Worm (Caenorhabditis elegans) whole organism, L2 larva: ENCODE data around the gene gei-4.

Experiments
- R02D3.7 ChIP-seq: fragments of 150-350 bp; optimal IDR thresholded peaks from 2 replicates; lab custom pipeline; 2014; ENCODE audit warnings: missing biosample characterization, missing genetic modification characterization
- ama-1 ChIP-seq: fragments of 150-350 bp; optimal IDR thresholded peaks from 2 replicates; lab custom pipeline; 2018; ENCODE audit warnings: inconsistent platforms
- mab-5 ChIP-seq: fragments of 150-350 bp; optimal IDR thresholded peaks from 2 replicates; lab custom pipeline; 2014; ENCODE audit warnings: missing biosample characterization, missing genetic modification characterization
- nhr-10 ChIP-seq: sonication (generic microtip); optimal IDR thresholded peaks from 2 replicates; lab custom pipeline; 2017; ENCODE audit warnings: missing biosample characterization, missing genetic modification characterization
- nhr-25 ChIP-seq: fragments of 150-350 bp; sonication (generic microtip); optimal IDR thresholded peaks from 3 replicates; lab custom pipeline; 2014; ENCODE audit warnings: missing biosample characterization, missing genetic modification characterization
- nhr-77 ChIP-seq: fragments of 150-350 bp; optimal IDR thresholded peaks from 2 replicates; lab custom pipeline; 2014; ENCODE audit warnings: missing biosample characterization, missing genetic modification characterization
- skn-1 ChIP-seq: sonication (generic microtip); optimal IDR thresholded peaks from 2 replicates; lab custom pipeline; 2017; ENCODE audit warnings: missing biosample characterization, missing genetic modification characterization
- sma-9 ChIP-seq, 2 experiments: fragments of 150-350 bp in 1 of 2; sonication (generic microtip) in 1 of 2; optimal IDR thresholded peaks; 2 replicates each; lab custom pipeline; 2014 to 2016; ENCODE audit warnings: missing genetic modification characterization in 2 of 2, mild to moderate bottlenecking in 1 of 2, missing biosample characterization in 1 of 2, missing compliant biosample characterization in 1 of 2, missing genetic modification reagents in 1 of 2, moderate library complexity in 1 of 2
- snpc-4 ChIP-seq: fragments of 150-350 bp; optimal IDR thresholded peaks from 2 replicates; lab custom pipeline; 2014; ENCODE audit warnings: missing biosample characterization, missing genetic modification characterization
- unc-39 ChIP-seq: fragments of 150-350 bp; optimal IDR thresholded peaks from 2 replicates; lab custom pipeline; 2014; ENCODE audit warnings: missing biosample characterization, missing genetic modification characterization
- ztf-4 ChIP-seq: fragments of 150-350 bp; optimal IDR thresholded peaks from 2 replicates; lab custom pipeline; 2014; ENCODE audit warnings: missing biosample characterization, missing genetic modification characterization

DNA sequence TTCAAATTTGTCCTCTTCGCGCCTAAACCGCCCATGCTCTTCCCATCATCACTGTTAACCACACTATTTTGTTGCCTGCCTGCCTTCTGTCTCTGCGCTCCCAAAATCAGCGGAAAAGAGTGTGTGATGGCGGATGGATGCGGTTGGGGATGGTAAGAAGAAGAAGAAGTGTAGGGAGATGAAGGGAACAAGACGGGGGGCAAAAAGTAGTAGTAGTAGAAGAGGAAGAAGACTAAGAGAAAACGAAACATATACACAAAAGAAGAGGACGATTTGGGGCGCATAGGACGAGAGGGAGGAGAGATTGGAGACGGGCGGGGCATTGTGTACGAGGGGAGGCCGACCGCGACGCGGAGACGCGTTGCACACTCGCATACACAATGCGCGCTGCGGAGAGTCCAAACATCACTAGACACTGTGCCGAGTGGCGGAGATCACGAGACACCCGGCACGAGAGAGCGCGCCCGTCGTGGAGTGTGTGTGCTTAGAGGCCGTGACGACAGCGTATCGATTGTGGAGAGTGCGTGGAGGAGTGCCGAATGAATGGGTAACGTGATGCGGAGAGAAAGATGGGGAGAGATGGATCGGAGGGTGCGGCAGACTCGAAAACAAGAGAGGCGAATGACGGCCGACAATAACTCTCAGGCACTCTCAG lies 5.0 kb downstream of the gei-4 start:
- TF ChIP-seq R02D3.7 (tag; lab: Kevin White, UChicago) (no peak), sma-9 (GFP tag; optimal IDR thresholded peaks at IDR 0.05; lab: Kevin White, UChicago) (peak; percentile 86), sma-9 (tag; optimal IDR thresholded peaks at IDR 0.05; lab: Kevin White, UChicago) (no peak), ama-1 (peak; percentile 97), nhr-25 (tag; lab: Kevin White, UChicago) (peak; percentile 86), mab-5 (tag; lab: Kevin White, UChicago) (peak; percentile 86), snpc-4 (peak; percentile 38), skn-1 (tag; lab: Kevin White, UChicago) (no peak), unc-39 (tag; lab: Kevin White, UChicago) (no peak), nhr-10 (peak; percentile 46), ztf-4 (peak; percentile 84), nhr-77 (tag; lab: Kevin White, UChicago) (no peak)
